Worm (Caenorhabditis elegans) whole organism, mixed stage, embryonic: Measurements from ENCODE around the gene rsp-4.
A peak's percentile ranks its signal among the peaks of the same experiment; 100 is the strongest.

Experiments used
- M03D4.4 ChIP-seq: sonication (generic microtip); optimal IDR thresholded peaks from 2 replicates; lab custom pipeline; 2017; ENCODE audit warnings: mild to moderate bottlenecking, missing genetic modification characterization, missing compliant biosample characterization
- bed-3 ChIP-seq: fragments of 200-800 bp; sonication (Bioruptor generic); optimal IDR thresholded peaks from 3 replicates; lab custom pipeline; 2018; ENCODE audit warnings: mild to moderate bottlenecking, missing genetic modification characterization, moderate library complexity, missing compliant biosample characterization
- blmp-1 ChIP-seq: fragments of 150-350 bp; optimal IDR thresholded peaks from 2 replicates; lab custom pipeline; 2014; ENCODE audit warnings: missing biosample characterization, missing genetic modification characterization
- ceh-39 ChIP-seq: fragments of 150-350 bp; optimal IDR thresholded peaks from 2 replicates; lab custom pipeline; 2014; ENCODE audit warnings: missing biosample characterization, missing genetic modification characterization
- ceh-43 ChIP-seq: fragments of 200-800 bp; sonication (Bioruptor generic); optimal IDR thresholded peaks from 2 replicates; lab custom pipeline; 2018; ENCODE audit warnings: mild to moderate bottlenecking, missing genetic modification characterization, moderate library complexity, missing compliant biosample characterization
- ceh-83 ChIP-seq: fragments of 200-800 bp; sonication (Bioruptor generic); optimal IDR thresholded peaks from 2 replicates; lab custom pipeline; 2018; ENCODE audit warnings: mild to moderate bottlenecking, missing genetic modification characterization, missing compliant biosample characterization
- ces-1 ChIP-seq: fragments of 150-350 bp; optimal IDR thresholded peaks from 2 replicates; lab custom pipeline; 2014; ENCODE audit warnings: missing biosample characterization, missing genetic modification reagents, missing genetic modification characterization
- cnd-1 ChIP-seq: fragments of 200-800 bp; sonication (Bioruptor generic); optimal IDR thresholded peaks from 2 replicates; lab custom pipeline; 2018; ENCODE audit warnings: mild to moderate bottlenecking, missing genetic modification characterization, missing compliant biosample characterization
- drap-1 ChIP-seq: fragments of 200-800 bp; sonication (Bioruptor generic); optimal IDR thresholded peaks from 3 replicates; lab custom pipeline; 2018; ENCODE audit warnings: mild to moderate bottlenecking, missing genetic modification characterization, missing compliant biosample characterization
- elt-1 ChIP-seq: sonication (generic microtip); optimal IDR thresholded peaks from 2 replicates; lab custom pipeline; 2017; ENCODE audit warnings: missing genetic modification characterization, mild to moderate bottlenecking, missing compliant biosample characterization, antibody characterized with exemption, moderate library complexity, borderline replicate concordance; ENCODE audit not compliant: insufficient read depth
- elt-3 ChIP-seq: fragments of 150-350 bp; optimal IDR thresholded peaks from 2 replicates; lab custom pipeline; 2014; ENCODE audit warnings: missing biosample characterization, missing genetic modification characterization
- flh-1 ChIP-seq: fragments of 200-800 bp; sonication (Bioruptor generic); optimal IDR thresholded peaks from 2 replicates; lab custom pipeline; 2018; ENCODE audit warnings: mild to moderate bottlenecking, missing genetic modification characterization, moderate library complexity, missing compliant biosample characterization
- ham-2 ChIP-seq: fragments of 200-800 bp; sonication (Bioruptor generic); optimal IDR thresholded peaks from 2 replicates; lab custom pipeline; 2018; ENCODE audit warnings: mild to moderate bottlenecking, missing genetic modification characterization, missing compliant biosample characterization
- hlh-1 ChIP-seq: fragments of 150-350 bp; optimal IDR thresholded peaks from 2 replicates; lab custom pipeline; 2014; ENCODE audit warnings: missing biosample characterization, missing genetic modification reagents, missing genetic modification characterization
- lin-13 ChIP-seq: fragments of 150-350 bp; optimal IDR thresholded peaks from 2 replicates; lab custom pipeline; 2014; ENCODE audit warnings: missing biosample characterization, missing genetic modification characterization
- lin-32 ChIP-seq: fragments of 200-800 bp; sonication (Bioruptor generic); optimal IDR thresholded peaks from 2 replicates; lab custom pipeline; 2018; ENCODE audit warnings: mild to moderate bottlenecking, missing genetic modification characterization, missing compliant biosample characterization
- lsy-2 ChIP-seq: fragments of 150-350 bp; optimal IDR thresholded peaks from 2 replicates; lab custom pipeline; 2014; ENCODE audit warnings: missing biosample characterization, missing genetic modification characterization
- mab-5 ChIP-seq: fragments of 150-350 bp; optimal IDR thresholded peaks from 2 replicates; lab custom pipeline; 2014; ENCODE audit warnings: missing biosample characterization, missing genetic modification characterization
- mep-1 ChIP-seq: fragments of 150-350 bp; optimal IDR thresholded peaks from 2 replicates; lab custom pipeline; 2017; ENCODE audit warnings: missing biosample characterization, missing genetic modification reagents, missing genetic modification characterization, inconsistent platforms
- mls-2 ChIP-seq: sonication (generic microtip); optimal IDR thresholded peaks from 2 replicates; lab custom pipeline; 2016; ENCODE audit warnings: mild to moderate bottlenecking, missing genetic modification characterization, moderate library complexity, missing compliant biosample characterization
- nhr-12 ChIP-seq: fragments of 150-350 bp; optimal IDR thresholded peaks from 2 replicates; lab custom pipeline; 2014; ENCODE audit warnings: missing biosample characterization, missing genetic modification characterization
- nhr-2 ChIP-seq: fragments of 150-350 bp; optimal IDR thresholded peaks from 2 replicates; lab custom pipeline; 2014; ENCODE audit warnings: missing biosample characterization, missing genetic modification characterization
- nhr-237 ChIP-seq: fragments of 150-350 bp; optimal IDR thresholded peaks from 2 replicates; lab custom pipeline; 2014; ENCODE audit warnings: missing biosample characterization, missing genetic modification characterization
- nhr-28 ChIP-seq: fragments of 150-350 bp; optimal IDR thresholded peaks from 2 replicates; lab custom pipeline; 2014; ENCODE audit warnings: missing biosample characterization, missing genetic modification characterization
- nhr-76 ChIP-seq: sonication (generic microtip); optimal IDR thresholded peaks from 2 replicates; lab custom pipeline; 2017; ENCODE audit warnings: missing biosample characterization, missing genetic modification characterization
- pha-4 ChIP-seq: fragments of 150-350 bp; optimal IDR thresholded peaks from 2 replicates; lab custom pipeline; 2018; ENCODE audit warnings: missing biosample characterization, missing genetic modification reagents, missing genetic modification characterization
- sem-2 ChIP-seq: fragments of 200-800 bp; sonication (Bioruptor generic); optimal IDR thresholded peaks from 2 replicates; lab custom pipeline; 2018; ENCODE audit warnings: mild to moderate bottlenecking, missing genetic modification characterization, missing compliant biosample characterization
- snpc-4 ChIP-seq: fragments of 150-350 bp; optimal IDR thresholded peaks from 2 replicates; lab custom pipeline; 2014; ENCODE audit warnings: missing biosample characterization, missing genetic modification characterization
- sptf-1 ChIP-seq: sonication (generic microtip); optimal IDR thresholded peaks from 2 replicates; lab custom pipeline; 2017; ENCODE audit warnings: mild to moderate bottlenecking, missing genetic modification characterization, moderate library complexity, missing compliant biosample characterization
- tbx-8 ChIP-seq: fragments of 200-800 bp; sonication (Bioruptor generic); optimal IDR thresholded peaks from 2 replicates; lab custom pipeline; 2018; ENCODE audit warnings: mild to moderate bottlenecking, missing genetic modification characterization, moderate library complexity, missing compliant biosample characterization
- unc-120 ChIP-seq: sonication (generic microtip); optimal IDR thresholded peaks from 2 replicates; lab custom pipeline; 2017; ENCODE audit warnings: missing genetic modification characterization, missing compliant biosample characterization; ENCODE audit not compliant: poor library complexity, severe bottlenecking
- unc-39 ChIP-seq: fragments of 150-350 bp; optimal IDR thresholded peaks from 2 replicates; lab custom pipeline; 2014; ENCODE audit warnings: missing biosample characterization, missing genetic modification characterization
- unc-62 ChIP-seq: fragments of 150-350 bp; optimal IDR thresholded peaks from 2 replicates; lab custom pipeline; 2014; ENCODE audit warnings: missing biosample characterization, missing genetic modification reagents, missing genetic modification characterization
- zip-8 ChIP-seq: fragments of 150-350 bp; optimal IDR thresholded peaks from 2 replicates; lab custom pipeline; 2014; ENCODE audit warnings: missing biosample characterization, missing genetic modification characterization
- ztf-11 ChIP-seq: fragments of 150-350 bp; optimal IDR thresholded peaks from 2 replicates; lab custom pipeline; 2014; ENCODE audit warnings: missing biosample characterization, missing genetic modification characterization

rsp-4 gene

DNA sequence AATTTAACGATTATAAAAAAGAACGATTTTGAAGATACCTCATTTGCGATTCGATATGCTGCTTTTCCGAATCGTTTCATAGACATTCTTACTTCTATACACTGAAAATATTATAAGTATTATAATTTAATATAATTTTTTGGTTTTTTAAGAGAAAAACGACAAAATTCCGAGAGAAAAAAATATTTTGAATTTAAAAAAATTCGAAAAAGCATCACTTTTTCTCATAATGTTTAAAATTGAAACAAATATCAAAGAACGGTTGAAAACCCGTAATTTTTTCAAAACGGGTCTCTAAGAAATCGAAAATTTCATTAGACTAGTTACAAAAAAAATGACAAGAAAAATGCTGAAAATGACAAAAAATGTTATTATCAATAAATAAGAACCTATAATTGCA lies 7.0 kb upstream of the rsp-4 start, which contains the start of gene pink-1:
Gene pink-1, minus strand, starts transcription at position 101 of the 400 bp plus-strand sequence.
- TF ChIP-seq cnd-1 = no peak
- TF ChIP-seq mep-1 (tag; lab: Kevin White, UChicago) = no peak
- no peak for TF ChIP-seq pha-4
- no peak for TF ChIP-seq ztf-11 (tag; lab: Kevin White, UChicago)
- TF ChIP-seq sptf-1 (tag; lab: Kevin White, UChicago) = no peak
- TF ChIP-seq bed-3 (GFP tag; lab: Kevin White, UChicago) = no peak
- TF ChIP-seq tbx-8 = no peak
- no peak for TF ChIP-seq nhr-76 (tag; lab: Kevin White, UChicago)
- no peak for TF ChIP-seq elt-3 (tag; lab: Kevin White, UChicago)
- TF ChIP-seq sem-2 (GFP tag; lab: Kevin White, UChicago) = no peak
- no peak for TF ChIP-seq nhr-12 (tag; lab: Kevin White, UChicago)
- no peak for TF ChIP-seq lin-32
- TF ChIP-seq ceh-43 (GFP tag; lab: Kevin White, UChicago) = no peak
- no peak for TF ChIP-seq unc-39 (tag; lab: Kevin White, UChicago)
- no peak for TF ChIP-seq mab-5 (tag; lab: Kevin White, UChicago)

DNA sequence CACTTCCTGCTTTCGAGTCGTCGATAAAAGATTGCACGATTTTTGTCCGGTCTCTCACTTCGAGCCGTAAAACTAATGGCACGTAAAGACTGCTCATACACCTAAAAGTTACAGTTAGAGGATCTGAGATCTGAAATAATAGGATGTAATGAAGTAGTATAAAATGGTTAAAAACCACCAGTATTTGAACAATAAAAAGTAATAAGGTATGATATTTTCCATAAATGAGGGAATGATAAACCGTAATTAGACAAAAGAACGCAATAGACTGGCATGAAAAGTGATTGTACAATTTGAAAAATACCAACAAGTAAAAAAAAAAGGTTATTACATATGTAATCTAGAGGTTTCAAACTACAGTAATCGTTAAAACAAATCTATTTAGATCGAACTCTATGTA lies 4.5 kb upstream of the rsp-4 start, which contains the start of gene brap-2:
Gene brap-2, minus strand, starts transcription at position 101 of the 400 bp plus-strand sequence.
- TF ChIP-seq elt-1 (no peak), zip-8 (tag; lab: Kevin White, UChicago) (no peak), M03D4.4 (tag; lab: Kevin White, UChicago) (no peak), ceh-43 (GFP tag; lab: Kevin White, UChicago) (no peak), drap-1 (GFP tag; lab: Kevin White, UChicago) (no peak), tbx-8 (no peak), nhr-28 (tag; lab: Kevin White, UChicago) (no peak), ceh-83 (no peak), ceh-39 (tag; lab: Kevin White, UChicago) (no peak), lin-13 (no peak), ham-2 (GFP tag; lab: Kevin White, UChicago) (no peak), unc-120 (tag; lab: Kevin White, UChicago) (no peak), unc-62 (GFP tag; lab: Kevin White, UChicago) (no peak), hlh-1 (no peak), mab-5 (tag; lab: Kevin White, UChicago) (no peak), nhr-76 (tag; lab: Kevin White, UChicago) (no peak), lin-32 (no peak), nhr-2 (tag; lab: Kevin White, UChicago) (no peak), mls-2 (tag; lab: Kevin White, UChicago) (no peak)
- TF ChIP-seq, all 35 proteins: peak for 0

DNA sequence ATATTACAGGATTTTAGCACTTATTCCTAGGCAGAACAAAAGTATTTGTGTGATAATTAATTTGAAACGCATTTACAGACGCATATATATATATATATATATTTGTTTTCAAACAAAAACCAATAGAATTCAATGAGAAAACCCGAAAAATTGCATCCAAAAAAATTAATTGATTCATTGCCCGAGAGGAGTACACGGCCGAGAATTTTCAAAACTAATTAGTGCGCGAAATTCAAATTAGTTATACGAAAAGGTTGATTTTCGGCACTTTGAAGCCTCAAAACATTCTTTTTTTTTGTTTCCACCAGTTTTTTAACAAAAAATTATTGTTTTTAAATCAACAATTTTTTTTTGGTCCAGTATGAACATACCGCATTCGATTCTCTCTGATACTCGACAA lies 2.8 kb upstream of the rsp-4 start:
- TF ChIP-seq bed-3 (GFP tag; lab: Kevin White, UChicago) = no peak
- TF ChIP-seq pha-4 = no peak
- TF ChIP-seq lsy-2 (tag; lab: Kevin White, UChicago) = no peak
- TF ChIP-seq drap-1 (GFP tag; lab: Kevin White, UChicago) = no peak
- TF ChIP-seq mep-1 (tag; lab: Kevin White, UChicago) = no peak
- no peak for TF ChIP-seq blmp-1 (tag; lab: Kevin White, UChicago)
- no peak for TF ChIP-seq nhr-2 (tag; lab: Kevin White, UChicago)
- TF ChIP-seq unc-62 (GFP tag; lab: Kevin White, UChicago) = no peak
- TF ChIP-seq nhr-237 = no peak
- no peak for TF ChIP-seq cnd-1
- TF ChIP-seq sem-2 (GFP tag; lab: Kevin White, UChicago) = no peak
- TF ChIP-seq mls-2 (tag; lab: Kevin White, UChicago) = no peak
- TF ChIP-seq nhr-12 (tag; lab: Kevin White, UChicago) = no peak
- TF ChIP-seq hlh-1 = no peak
- no peak for TF ChIP-seq tbx-8
- no peak for TF ChIP-seq M03D4.4 (tag; lab: Kevin White, UChicago)
- no peak for TF ChIP-seq nhr-76 (tag; lab: Kevin White, UChicago)
- TF ChIP-seq ceh-43 (GFP tag; lab: Kevin White, UChicago) = no peak

DNA sequence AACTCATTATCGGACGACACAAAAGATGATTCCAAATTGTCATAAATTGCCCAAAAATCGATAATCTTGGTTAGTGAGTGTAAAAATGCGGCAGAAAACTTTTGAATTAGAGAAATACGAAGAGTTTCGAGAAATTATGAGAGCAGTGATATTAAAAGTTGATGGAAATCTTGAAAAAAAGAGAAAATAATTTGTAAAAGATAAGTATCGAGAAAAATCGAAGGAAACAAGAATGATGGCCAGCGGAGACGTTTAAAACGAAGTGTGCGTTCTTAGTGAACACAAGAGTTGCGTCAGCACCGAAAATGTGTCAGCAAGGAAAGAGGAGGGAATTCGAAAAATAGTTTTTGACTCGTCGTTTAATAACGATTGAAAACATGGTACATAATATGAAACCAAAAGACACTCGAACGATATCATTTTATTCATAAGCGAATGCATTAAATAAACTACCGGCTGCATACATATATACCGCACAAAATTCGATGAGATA lies 1.2 kb upstream of the rsp-4 start, which contains the start of gene ndx-6:
Gene ndx-6, minus strand, starts transcription at position 51 of the 493 bp plus-strand sequence.
- TF ChIP-seq snpc-4 (no peak), nhr-237 (peak; percentile 74), nhr-2 (tag; lab: Kevin White, UChicago) (no peak), unc-39 (tag; lab: Kevin White, UChicago) (no peak), sptf-1 (tag; lab: Kevin White, UChicago) (peak; percentile 71), unc-62 (GFP tag; lab: Kevin White, UChicago) (peak; percentile 7), mab-5 (tag; lab: Kevin White, UChicago) (no peak), nhr-12 (tag; lab: Kevin White, UChicago) (no peak), drap-1 (GFP tag; lab: Kevin White, UChicago) (peak; percentile 25), ztf-11 (tag; lab: Kevin White, UChicago) (no peak), bed-3 (GFP tag; lab: Kevin White, UChicago) (no peak), elt-1 (no peak), unc-120 (tag; lab: Kevin White, UChicago) (peak; percentile 50), mls-2 (tag; lab: Kevin White, UChicago) (peak; percentile 61), cnd-1 (no peak), M03D4.4 (tag; lab: Kevin White, UChicago) (peak; percentile 46), ceh-39 (tag; lab: Kevin White, UChicago) (no peak), mep-1 (tag; lab: Kevin White, UChicago) (peak; percentile 92), ceh-43 (GFP tag; lab: Kevin White, UChicago) (no peak), pha-4 (peak; percentile 82), tbx-8 (no peak), flh-1 (GFP tag; lab: Kevin White, UChicago) (no peak), lin-13 (peak; percentile 75), zip-8 (tag; lab: Kevin White, UChicago) (peak; percentile 19), lsy-2 (tag; lab: Kevin White, UChicago) (peak; percentile 78), ces-1 (peak; percentile 34), ceh-83 (peak; percentile 2), blmp-1 (tag; lab: Kevin White, UChicago) (no peak), lin-32 (no peak), ham-2 (GFP tag; lab: Kevin White, UChicago) (no peak), sem-2 (GFP tag; lab: Kevin White, UChicago) (no peak), elt-3 (tag; lab: Kevin White, UChicago) (no peak), hlh-1 (peak; percentile 25), nhr-28 (tag; lab: Kevin White, UChicago) (no peak), nhr-76 (tag; lab: Kevin White, UChicago) (no peak)
- TF ChIP-seq, all 35 proteins: peak for 15
